Worm (Caenorhabditis elegans): ENCODE measurements around the gene nhr-172.

Gene nhr-172

DNA sequence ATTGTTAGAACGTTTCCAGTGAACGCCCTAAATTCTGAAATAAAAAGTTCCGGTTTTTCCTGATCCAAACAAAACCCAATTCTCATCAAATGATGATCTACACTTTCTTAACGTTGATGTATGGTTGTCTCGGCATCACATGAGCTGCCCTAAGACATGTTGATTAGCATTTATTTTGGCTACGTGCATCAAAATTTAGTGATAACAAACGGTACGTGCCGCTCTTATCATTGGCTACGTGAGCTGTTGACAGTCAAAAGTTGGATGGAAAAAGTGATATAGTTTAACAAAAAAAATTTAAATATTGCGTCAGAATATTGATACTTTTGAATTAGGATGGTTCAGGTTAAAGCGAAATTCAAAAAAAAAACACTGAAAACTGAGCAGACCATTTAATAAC, 39.2 kb downstream of the nhr-172 start:
- TF ChIP-seq drap-1 (GFP tag; optimal IDR thresholded peaks at IDR 0.05) (no peak), ces-1 (GFP tag; optimal IDR thresholded peaks at IDR 0.05) (no peak), lin-32 (GFP tag; optimal IDR thresholded peaks at IDR 0.05) (no peak), mls-2 (tag; optimal IDR thresholded peaks at IDR 0.05) (no peak), blmp-1 (tag; optimal IDR thresholded peaks at IDR 0.05) (no peak), unc-39 (tag; optimal IDR thresholded peaks at IDR 0.05) (no peak), ceh-39 (tag; optimal IDR thresholded peaks at IDR 0.05) (no peak), hlh-1 (tag; optimal IDR thresholded peaks at IDR 0.05) (no peak), nhr-28 (tag; optimal IDR thresholded peaks at IDR 0.05) (no peak), snpc-4 (tag; optimal IDR thresholded peaks at IDR 0.05) (no peak), tbx-8 (GFP tag; optimal IDR thresholded peaks at IDR 0.05) (no peak), sem-2 (GFP tag; optimal IDR thresholded peaks at IDR 0.05) (no peak), nhr-237 (tag; optimal IDR thresholded peaks at IDR 0.05) (no peak), ceh-83 (GFP tag; optimal IDR thresholded peaks at IDR 0.05) (no peak), nhr-76 (tag; optimal IDR thresholded peaks at IDR 0.05) (no peak)

DNA sequence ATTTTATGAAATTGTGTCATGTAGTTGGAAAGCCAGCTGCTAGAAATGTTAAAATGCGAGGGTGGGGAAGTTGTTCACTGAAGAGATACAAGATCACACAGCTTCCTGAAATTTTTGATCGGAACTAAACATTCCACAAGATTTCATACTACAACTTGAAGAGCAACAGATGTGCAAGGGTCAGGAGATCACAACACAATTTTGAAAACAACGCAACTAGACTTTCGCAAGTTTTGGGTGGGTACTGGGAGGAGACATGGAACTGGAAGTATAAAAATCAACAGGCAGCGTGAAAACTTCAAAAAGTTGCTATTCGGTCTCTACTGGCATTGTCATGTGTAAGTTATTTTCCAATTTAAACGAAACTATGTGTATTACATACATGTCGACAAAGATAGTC, 43.0 kb downstream of the nhr-172 start, which contains the start of gene F19F10.3:
Gene F19F10.3, plus strand, starts transcription at position 301 of the 400 bp plus-strand sequence.
- TF ChIP-seq sem-2 (GFP tag; optimal IDR thresholded peaks at IDR 0.05) (no peak), lin-32 (GFP tag; optimal IDR thresholded peaks at IDR 0.05) (no peak), pha-4 (tag; optimal IDR thresholded peaks at IDR 0.05) (no peak), ceh-83 (GFP tag; optimal IDR thresholded peaks at IDR 0.05) (no peak), ceh-39 (tag; optimal IDR thresholded peaks at IDR 0.05) (no peak)

DNA sequence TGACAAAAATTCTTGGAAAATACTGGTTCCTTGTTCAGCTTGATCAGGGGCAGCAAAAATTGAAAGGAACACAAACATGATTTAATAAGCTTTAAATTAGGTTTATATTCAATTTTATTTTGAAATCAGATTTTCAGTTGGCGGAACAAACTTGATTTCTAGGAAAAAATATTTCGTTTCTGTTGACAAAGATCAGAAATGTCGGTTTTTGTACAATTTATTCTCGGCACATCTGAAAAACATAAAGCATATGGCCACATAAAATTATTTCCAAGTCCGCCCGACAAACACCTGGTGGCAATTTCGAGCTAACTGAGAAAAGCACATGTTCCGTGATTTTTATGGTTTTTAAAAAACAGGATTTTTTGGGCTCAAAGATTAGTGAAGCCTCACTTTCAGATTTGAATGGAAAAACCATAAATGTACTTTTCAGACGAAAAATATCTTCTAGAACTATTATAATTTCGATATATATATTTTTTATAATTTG, 45.1 kb downstream of the nhr-172 start, which contains the start of gene ttr-10:
Gene ttr-10, minus strand, starts transcription at position 51 of the 490 bp plus-strand sequence.
- no peak for TF ChIP-seq pha-4 (tag; optimal IDR thresholded peaks at IDR 0.05)
- no peak for TF ChIP-seq elt-3 (tag; optimal IDR thresholded peaks at IDR 0.05)
- no peak for TF ChIP-seq flh-1 (GFP tag; optimal IDR thresholded peaks at IDR 0.05)
- TF ChIP-seq sptf-1 (tag; optimal IDR thresholded peaks at IDR 0.05) = no peak
- TF ChIP-seq elt-1 (tag; optimal IDR thresholded peaks at IDR 0.05; ENCODE audit: borderline replicate concordance, insufficient read depth) = no peak
- no peak for TF ChIP-seq lin-13 (tag; optimal IDR thresholded peaks at IDR 0.05)
- no peak for TF ChIP-seq bed-3 (GFP tag; optimal IDR thresholded peaks at IDR 0.05)
- no peak for TF ChIP-seq nhr-237 (tag; optimal IDR thresholded peaks at IDR 0.05)
- TF ChIP-seq hlh-1 (tag; optimal IDR thresholded peaks at IDR 0.05) = no peak
- no peak for TF ChIP-seq unc-120 (tag; optimal IDR thresholded peaks at IDR 0.05; ENCODE audit: poor library complexity, severe bottlenecking)
- no peak for TF ChIP-seq lin-32 (GFP tag; optimal IDR thresholded peaks at IDR 0.05)
- no peak for TF ChIP-seq ceh-39 (tag; optimal IDR thresholded peaks at IDR 0.05)
- TF ChIP-seq nhr-76 (tag; optimal IDR thresholded peaks at IDR 0.05) = no peak

DNA sequence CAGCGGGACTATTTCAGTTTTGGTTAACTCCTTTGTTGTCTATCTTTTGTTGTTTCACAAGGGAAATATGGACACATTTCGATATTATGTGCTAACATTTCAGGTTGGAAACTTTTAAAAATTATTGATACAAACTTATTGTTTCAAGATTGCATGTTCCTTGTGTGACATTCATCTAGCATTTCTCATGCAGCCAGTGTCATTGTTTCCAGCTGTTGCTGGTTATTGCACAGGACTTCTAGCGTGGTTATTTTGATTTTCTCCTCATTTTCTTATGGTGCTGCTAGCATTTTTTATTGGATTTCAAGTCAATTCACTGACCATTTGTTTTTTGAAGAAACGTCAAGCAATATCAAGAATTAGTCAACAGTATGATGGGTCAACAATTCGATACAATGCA, 47.1 kb downstream of the nhr-172 start:
- no peak for TF ChIP-seq lsy-2 (tag; optimal IDR thresholded peaks at IDR 0.05)
- no peak for TF ChIP-seq mab-5 (tag; optimal IDR thresholded peaks at IDR 0.05)
- TF ChIP-seq nhr-12 (tag; optimal IDR thresholded peaks at IDR 0.05) = no peak
- TF ChIP-seq drap-1 (GFP tag; optimal IDR thresholded peaks at IDR 0.05) = no peak
- TF ChIP-seq ceh-83 (GFP tag; optimal IDR thresholded peaks at IDR 0.05) = no peak
- TF ChIP-seq ceh-43 (GFP tag; optimal IDR thresholded peaks at IDR 0.05) = no peak
- no peak for TF ChIP-seq cnd-1 (tag; optimal IDR thresholded peaks at IDR 0.05)
- TF ChIP-seq M03D4.4 (tag; optimal IDR thresholded peaks at IDR 0.05) = no peak
- no peak for TF ChIP-seq unc-39 (tag; optimal IDR thresholded peaks at IDR 0.05)
- no peak for TF ChIP-seq flh-1 (GFP tag; optimal IDR thresholded peaks at IDR 0.05)
- TF ChIP-seq nhr-237 (tag; optimal IDR thresholded peaks at IDR 0.05) = no peak
- TF ChIP-seq sem-2 (GFP tag; optimal IDR thresholded peaks at IDR 0.05) = no peak

DNA sequence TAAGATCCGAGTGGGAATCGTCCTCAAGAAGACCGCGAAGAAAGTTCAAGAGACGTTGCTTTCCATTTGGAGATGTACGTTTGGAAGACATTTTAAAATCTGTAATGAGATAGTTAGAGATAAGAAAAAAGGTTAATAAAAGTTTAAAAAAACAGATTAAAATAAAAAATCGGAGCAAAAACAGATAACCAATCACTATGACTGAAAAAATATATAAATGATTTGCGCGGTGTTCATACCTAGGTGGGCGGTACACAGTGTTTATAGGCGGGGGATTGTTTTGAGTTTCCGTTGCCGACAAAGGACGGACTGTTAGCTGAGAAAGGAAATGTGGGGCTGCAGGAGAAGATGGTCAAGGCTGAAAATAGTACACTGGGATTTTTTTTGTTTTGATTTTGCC, 49.9 kb downstream of the nhr-172 start, which contains the start of gene ets-7:
Gene ets-7, minus strand, starts transcription at position 101 of the 400 bp plus-strand sequence.
- TF ChIP-seq nhr-76 (tag; optimal IDR thresholded peaks at IDR 0.05) (no peak), lin-32 (GFP tag; optimal IDR thresholded peaks at IDR 0.05) (no peak)

Measured in whole organism, mixed stage, embryonic.